Worm (Caenorhabditis elegans) whole organism, L3 larva: ENCODE measurements around the gene bath-37.

ENCODE experiments used
- R02D3.7 ChIP-seq: fragments of 150-350 bp; optimal IDR thresholded peaks from 2 replicates; lab custom pipeline; 2014; ENCODE audit warnings: missing biosample characterization, missing genetic modification characterization
- ZK546.5 ChIP-seq: sonication (generic microtip); optimal IDR thresholded peaks from 2 replicates; lab custom pipeline; 2017; ENCODE audit warnings: missing biosample characterization, missing genetic modification characterization
- aly-2 ChIP-seq: fragments of 150-350 bp; optimal IDR thresholded peaks from 2 replicates; lab custom pipeline; 2014; ENCODE audit warnings: missing biosample characterization, missing genetic modification characterization
- ama-1 ChIP-seq: fragments of 150-350 bp; optimal IDR thresholded peaks from 2 replicates; lab custom pipeline; 2018
- ceh-16 ChIP-seq: sonication (generic microtip); optimal IDR thresholded peaks from 2 replicates; lab custom pipeline; 2017; ENCODE audit warnings: missing biosample characterization, missing genetic modification characterization
- ceh-28 ChIP-seq: fragments of 150-350 bp; optimal IDR thresholded peaks from 2 replicates; lab custom pipeline; 2014; ENCODE audit warnings: missing biosample characterization, missing genetic modification reagents, missing genetic modification characterization
- ceh-82 ChIP-seq: fragments of 150-350 bp; optimal IDR thresholded peaks from 2 replicates; lab custom pipeline; 2014; ENCODE audit warnings: missing biosample characterization, missing genetic modification characterization
- ceh-9 ChIP-seq: sonication (generic microtip); optimal IDR thresholded peaks from 2 replicates; lab custom pipeline; 2018; ENCODE audit warnings: missing biosample characterization, missing genetic modification characterization
- daf-12 ChIP-seq: fragments of 150-350 bp; optimal IDR thresholded peaks from 2 replicates; lab custom pipeline; 2014; ENCODE audit warnings: missing biosample characterization, missing genetic modification reagents, missing genetic modification characterization
- egl-27 ChIP-seq: sonication (generic microtip); optimal IDR thresholded peaks from 4 replicates; lab custom pipeline; 2017; ENCODE audit warnings: missing biosample characterization, missing genetic modification reagents, missing genetic modification characterization
- egl-5 ChIP-seq: fragments of 150-350 bp; optimal IDR thresholded peaks from 2 replicates; lab custom pipeline; 2017; ENCODE audit warnings: missing biosample characterization, missing genetic modification reagents, missing genetic modification characterization, inconsistent platforms
- elt-1 ChIP-seq: fragments of 150-350 bp; optimal IDR thresholded peaks from 2 replicates; lab custom pipeline; 2014; ENCODE audit warnings: missing biosample characterization, missing genetic modification characterization
- elt-2 ChIP-seq: sonication (generic microtip); optimal IDR thresholded peaks from 2 replicates; lab custom pipeline; 2016; ENCODE audit warnings: missing genetic modification reagents, mild to moderate bottlenecking, missing genetic modification characterization, missing compliant biosample characterization
- elt-3 ChIP-seq, 3 experiments: fragments of 150-350 bp in 1 of 3; sonication (generic microtip) in 2 of 3; optimal IDR thresholded peaks; 2 replicates in 2 of 3; 4 replicates in 1 of 3; lab custom pipeline; 2014 to 2017; ENCODE audit warnings: missing biosample characterization in 3 of 3, missing genetic modification characterization in 3 of 3
- eor-1 ChIP-seq, 2 experiments: fragments of 150-350 bp; optimal IDR thresholded peaks; 2 replicates each; lab custom pipeline; 2014 to 2018; ENCODE audit warnings: missing biosample characterization in 2 of 2, missing genetic modification characterization in 2 of 2
- fkh-10 ChIP-seq: sonication (generic microtip); optimal IDR thresholded peaks from 2 replicates; lab custom pipeline; 2017; ENCODE audit warnings: missing biosample characterization, missing genetic modification reagents, missing genetic modification characterization
- fkh-2 ChIP-seq: fragments of 150-350 bp; optimal IDR thresholded peaks from 2 replicates; lab custom pipeline; 2014; ENCODE audit warnings: missing biosample characterization, missing genetic modification reagents, missing genetic modification characterization
- fos-1 ChIP-seq: fragments of 150-350 bp; optimal IDR thresholded peaks from 2 replicates; lab custom pipeline; 2014; ENCODE audit warnings: missing biosample characterization, missing genetic modification characterization
- hmg-11 ChIP-seq: sonication (generic microtip); optimal IDR thresholded peaks from 2 replicates; lab custom pipeline; 2016; ENCODE audit warnings: missing genetic modification characterization, missing compliant biosample characterization
- jun-1 ChIP-seq: fragments of 150-350 bp; optimal IDR thresholded peaks from 2 replicates; lab custom pipeline; 2014; ENCODE audit warnings: missing biosample characterization, missing genetic modification reagents, missing genetic modification characterization
- lin-15B ChIP-seq: fragments of 150-350 bp; optimal IDR thresholded peaks from 2 replicates; lab custom pipeline; 2014; ENCODE audit warnings: missing biosample characterization, missing genetic modification characterization
- lin-39 ChIP-seq: fragments of 150-350 bp; optimal IDR thresholded peaks from 2 replicates; lab custom pipeline; 2018; ENCODE audit warnings: missing biosample characterization, missing genetic modification reagents, missing genetic modification characterization
- lsy-12 ChIP-seq: sonication (generic microtip); optimal IDR thresholded peaks from 2 replicates; lab custom pipeline; 2016; ENCODE audit warnings: mild to moderate bottlenecking, missing genetic modification characterization, missing compliant biosample characterization
- mdl-1 ChIP-seq: fragments of 150-350 bp; optimal IDR thresholded peaks from 2 replicates; lab custom pipeline; 2014; ENCODE audit warnings: missing biosample characterization, missing genetic modification characterization
- mml-1 ChIP-seq: fragments of 150-350 bp; sonication (generic microtip); optimal IDR thresholded peaks from 3 replicates; lab custom pipeline; 2014; ENCODE audit warnings: missing biosample characterization, missing genetic modification characterization
- nfya-1 ChIP-seq: sonication (generic microtip); optimal IDR thresholded peaks from 2 replicates; lab custom pipeline; 2017; ENCODE audit warnings: missing genetic modification characterization, mild to moderate bottlenecking, missing compliant biosample characterization, antibody characterized with exemption, moderate library complexity; ENCODE audit not compliant: insufficient read depth
- nhr-11 ChIP-seq: fragments of 150-350 bp; optimal IDR thresholded peaks from 2 replicates; lab custom pipeline; 2014; ENCODE audit warnings: missing biosample characterization, missing genetic modification characterization
- nhr-12 ChIP-seq: fragments of 150-350 bp; optimal IDR thresholded peaks from 2 replicates; lab custom pipeline; 2014; ENCODE audit warnings: missing biosample characterization, missing genetic modification characterization
- nhr-23 ChIP-seq: fragments of 150-350 bp; optimal IDR thresholded peaks from 2 replicates; lab custom pipeline; 2014; ENCODE audit warnings: missing biosample characterization, missing genetic modification reagents, missing genetic modification characterization
- nhr-237 ChIP-seq: fragments of 150-350 bp; optimal IDR thresholded peaks from 2 replicates; lab custom pipeline; 2014; ENCODE audit warnings: missing biosample characterization, missing genetic modification characterization
- nhr-25 ChIP-seq: sonication (generic microtip); optimal IDR thresholded peaks from 2 replicates; lab custom pipeline; 2017; ENCODE audit warnings: missing biosample characterization, missing genetic modification characterization
- nhr-28 ChIP-seq: fragments of 150-350 bp; optimal IDR thresholded peaks from 2 replicates; lab custom pipeline; 2014; ENCODE audit warnings: missing biosample characterization, missing genetic modification characterization
- nhr-43 ChIP-seq: sonication (generic microtip); optimal IDR thresholded peaks from 2 replicates; lab custom pipeline; 2016; ENCODE audit warnings: mild to moderate bottlenecking, missing genetic modification characterization, missing compliant biosample characterization; ENCODE audit not compliant: poor library complexity, severe bottlenecking
- nhr-67 ChIP-seq: fragments of 150-350 bp; optimal IDR thresholded peaks from 2 replicates; lab custom pipeline; 2014; ENCODE audit warnings: missing biosample characterization, missing genetic modification characterization
- nhr-76 ChIP-seq: fragments of 150-350 bp; sonication (generic microtip); optimal IDR thresholded peaks from 5 replicates; lab custom pipeline; 2014; ENCODE audit warnings: missing biosample characterization, missing genetic modification characterization
- nhr-77 ChIP-seq: fragments of 150-350 bp; optimal IDR thresholded peaks from 2 replicates; lab custom pipeline; 2014; ENCODE audit warnings: missing biosample characterization, missing genetic modification characterization
- pha-4 ChIP-seq: fragments of 150-350 bp; optimal IDR thresholded peaks from 2 replicates; lab custom pipeline; 2014; ENCODE audit warnings: missing biosample characterization, missing genetic modification reagents, missing genetic modification characterization
- pqm-1 ChIP-seq: fragments of 150-350 bp; optimal IDR thresholded peaks from 2 replicates; lab custom pipeline; 2017; ENCODE audit warnings: missing biosample characterization, missing genetic modification characterization, inconsistent platforms
- sea-2 ChIP-seq: fragments of 150-350 bp; sonication (generic microtip); optimal IDR thresholded peaks from 4 replicates; lab custom pipeline; 2014; ENCODE audit warnings: missing biosample characterization, missing genetic modification reagents, missing genetic modification characterization
- skn-1 ChIP-seq: fragments of 150-350 bp; optimal IDR thresholded peaks from 2 replicates; lab custom pipeline; 2014; ENCODE audit warnings: missing biosample characterization, missing genetic modification characterization
- snpc-4 ChIP-seq: fragments of 150-350 bp; optimal IDR thresholded peaks from 2 replicates; lab custom pipeline; 2014; ENCODE audit warnings: missing biosample characterization, missing genetic modification characterization
- tbx-2 ChIP-seq: sonication (generic microtip); optimal IDR thresholded peaks from 2 replicates; lab custom pipeline; 2016; ENCODE audit warnings: mild to moderate bottlenecking, missing genetic modification characterization, missing compliant biosample characterization
- unc-39 ChIP-seq: sonication (generic microtip); optimal IDR thresholded peaks from 4 replicates; lab custom pipeline; 2017; ENCODE audit warnings: missing biosample characterization, missing genetic modification characterization
- unc-62 ChIP-seq: fragments of 150-350 bp; sonication (generic microtip); optimal IDR thresholded peaks from 4 replicates; lab custom pipeline; 2014; ENCODE audit warnings: missing biosample characterization, missing genetic modification reagents, missing genetic modification characterization
- zag-1 ChIP-seq: fragments of 150-350 bp; optimal IDR thresholded peaks from 2 replicates; lab custom pipeline; 2014; ENCODE audit warnings: missing biosample characterization, missing genetic modification characterization
- ztf-11 ChIP-seq: fragments of 150-350 bp; optimal IDR thresholded peaks from 2 replicates; lab custom pipeline; 2014; ENCODE audit warnings: missing biosample characterization, missing genetic modification characterization
- ztf-4 ChIP-seq: fragments of 150-350 bp; optimal IDR thresholded peaks from 2 replicates; lab custom pipeline; 2014; ENCODE audit warnings: missing biosample characterization, missing genetic modification characterization

bath-37 gene

ce11 chrIV:12031003-12031402, 37.7 kb upstream of the bath-37 start, which contains the start of the genes T12G3.6 and mrpl-51:
Gene T12G3.6, minus strand, starts transcription at chrIV:12031271.
Gene mrpl-51, plus strand, starts transcription at chrIV:12031324.
- no peak for TF ChIP-seq pha-4 (tag; lab: Kevin White, UChicago)
- no peak for TF ChIP-seq sea-2 (GFP tag; lab: Kevin White, UChicago)
- no peak for TF ChIP-seq ZK546.5 (tag; lab: Kevin White, UChicago)
- TF ChIP-seq eor-1 (tag; optimal IDR thresholded peaks at IDR 0.05; lab: Kevin White, UChicago) = no peak
- TF ChIP-seq nhr-23 (tag; lab: Kevin White, UChicago) = no peak
- TF ChIP-seq snpc-4 (tag; lab: Kevin White, UChicago) = no peak

DNA sequence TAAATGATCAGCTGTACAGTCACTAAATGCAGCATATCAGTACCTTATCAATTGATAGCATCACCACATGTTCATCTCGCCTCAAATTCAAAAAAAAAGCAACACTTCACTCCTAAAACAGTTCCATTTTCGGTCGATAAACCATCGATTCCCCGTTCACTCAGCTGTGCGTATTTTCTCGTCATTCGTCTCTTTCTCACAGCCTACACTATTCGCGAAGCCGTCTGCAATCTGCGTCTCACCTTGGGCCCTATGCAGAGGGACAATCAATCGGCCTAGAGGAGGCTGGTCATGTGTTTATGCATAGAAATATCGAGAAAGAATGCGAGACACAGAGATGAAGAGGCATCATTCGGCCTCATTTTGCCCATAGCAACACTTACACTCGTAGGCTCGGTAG, 36.3 kb upstream of the bath-37 start:
- TF ChIP-seq ceh-9 (tag; lab: Kevin White, UChicago) = no peak
- no peak for TF ChIP-seq ztf-11 (tag; lab: Kevin White, UChicago)
- peak; percentile 55 for TF ChIP-seq elt-1 (tag; lab: Kevin White, UChicago)
- TF ChIP-seq nhr-43 (tag; lab: Kevin White, UChicago) = peak; percentile 70
- TF ChIP-seq tbx-2 (tag; lab: Kevin White, UChicago) = peak; percentile 61
- TF ChIP-seq nhr-23 (tag; lab: Kevin White, UChicago) = peak; percentile 92
- TF ChIP-seq egl-5 (tag; lab: Kevin White, UChicago) = peak; percentile 93
- peak; percentile 95 for TF ChIP-seq ceh-28 (tag; lab: Kevin White, UChicago)
- TF ChIP-seq sea-2 (GFP tag; lab: Kevin White, UChicago) = no peak
- no peak for TF ChIP-seq R02D3.7 (tag; lab: Kevin White, UChicago)
- TF ChIP-seq pqm-1 = peak; percentile 94
- TF ChIP-seq ceh-16 (tag; lab: Kevin White, UChicago) = no peak
- TF ChIP-seq mdl-1 (tag; lab: Kevin White, UChicago) = peak; percentile 43
- TF ChIP-seq nhr-67 (tag; lab: Kevin White, UChicago) = no peak
- no peak for TF ChIP-seq ZK546.5 (tag; lab: Kevin White, UChicago)
- peak; percentile 39 for TF ChIP-seq ceh-82 (tag; lab: Kevin White, UChicago)
- TF ChIP-seq unc-62 (GFP tag; lab: Kevin White, UChicago) = peak; percentile 65
- TF ChIP-seq zag-1 (tag; lab: Kevin White, UChicago) = no peak
- TF ChIP-seq nhr-12 (tag; lab: Kevin White, UChicago) = no peak
- no peak for TF ChIP-seq mml-1 (tag; lab: Kevin White, UChicago)
- TF ChIP-seq elt-2 (tag; lab: Kevin White, UChicago) = peak; percentile 97
- no peak for TF ChIP-seq eor-1 (tag; optimal IDR thresholded peaks at IDR 0.05; lab: Kevin White, UChicago)
- TF ChIP-seq nhr-237 (tag; lab: Kevin White, UChicago) = no peak
- TF ChIP-seq hmg-11 (tag; lab: Kevin White, UChicago) = peak; percentile 89
- no peak for TF ChIP-seq ztf-4 (tag; lab: Kevin White, UChicago)
- TF ChIP-seq jun-1 (tag; lab: Kevin White, UChicago) = peak; percentile 86
- peak; percentile 83 for TF ChIP-seq lsy-12 (tag; lab: Kevin White, UChicago)
- TF ChIP-seq lin-39 = peak; percentile 29
- no peak for TF ChIP-seq nhr-76 (tag; lab: Kevin White, UChicago)
- TF ChIP-seq aly-2 = no peak
- no peak for TF ChIP-seq fkh-10
- TF ChIP-seq snpc-4 (tag; lab: Kevin White, UChicago) = peak; percentile 34
- no peak for TF ChIP-seq nhr-77
- TF ChIP-seq nhr-28 (tag; lab: Kevin White, UChicago) = no peak
- peak; percentile 80 for TF ChIP-seq lin-15B (tag; lab: Kevin White, UChicago)
- peak; percentile 89 for TF ChIP-seq nfya-1 (tag; lab: Kevin White, UChicago)
- TF ChIP-seq fkh-2 = no peak
- peak; percentile 79 for TF ChIP-seq fos-1 (tag; lab: Kevin White, UChicago)
- peak; percentile 20 for TF ChIP-seq egl-27 (tag; lab: Kevin White, UChicago)
- TF ChIP-seq pha-4 (tag; lab: Kevin White, UChicago) = peak; percentile 92
- TF ChIP-seq nhr-25 (tag; lab: Kevin White, UChicago) = peak; percentile 93
- TF ChIP-seq elt-3 (tag; optimal IDR thresholded peaks at IDR 0.05; lab: Kevin White, UChicago) = no peak
- no peak for TF ChIP-seq daf-12 (tag; lab: Kevin White, UChicago)
- TF ChIP-seq nhr-11 (tag; lab: Kevin White, UChicago) = no peak
- TF ChIP-seq skn-1 (tag; lab: Kevin White, UChicago) = peak; percentile 59
- no peak for TF ChIP-seq unc-39
- TF ChIP-seq ama-1 = peak; percentile 79
